Fruit fly (Drosophila melanogaster): ENCODE results near the gene CG15543.

Gene CG15543

DNA sequence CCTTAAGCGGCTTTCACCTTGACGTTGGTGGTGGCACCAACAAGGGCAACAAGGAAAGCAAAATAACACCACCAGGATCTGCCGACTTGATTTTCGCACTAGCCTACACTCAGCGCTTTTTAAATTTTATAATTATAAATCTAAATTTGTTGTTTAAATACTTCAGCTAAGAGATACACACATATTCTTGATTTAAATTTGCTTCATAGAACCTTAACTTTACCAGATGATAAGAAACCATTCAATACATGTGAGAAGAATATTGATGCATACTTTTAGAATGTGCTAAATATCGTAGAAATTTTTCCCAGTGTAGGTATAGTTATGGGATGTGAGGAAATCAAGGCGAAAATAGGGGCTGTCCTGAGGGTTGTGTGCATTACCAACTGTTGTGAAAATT lies 9.6 kb upstream of the CG15543 start:
- TF ChIP-seq psq (optimal IDR thresholded peaks at IDR 0.05) (no peak), h (optimal IDR thresholded peaks at IDR 0.05) (no peak), insv (optimal IDR thresholded peaks at IDR 0.05) (no peak), Sin3A (optimal IDR thresholded peaks at IDR 0.05) (no peak), ttk (optimal IDR thresholded peaks at IDR 0.05) (no peak), Myc (optimal IDR thresholded peaks at IDR 0.05) (no peak)

DNA sequence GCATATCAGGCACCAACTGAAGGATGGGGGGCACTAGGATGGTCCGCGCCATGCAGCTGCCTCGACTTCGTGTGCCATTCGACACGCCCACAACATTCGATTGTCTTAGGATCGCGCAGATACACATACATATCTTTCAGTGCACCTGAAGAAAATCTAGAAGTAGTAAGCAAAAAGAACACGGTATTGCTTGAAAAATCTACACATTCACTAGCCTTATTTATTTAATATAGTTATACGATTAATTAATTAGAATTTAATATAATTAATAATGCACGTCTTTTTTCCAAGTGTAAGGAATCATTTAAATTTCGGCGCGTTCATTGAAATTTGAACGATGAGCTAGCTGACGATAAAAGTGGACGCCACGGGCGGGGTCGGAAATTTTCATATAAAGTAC lies 8.1 kb upstream of the CG15543 start:
- TF ChIP-seq insv (optimal IDR thresholded peaks at IDR 0.05) (no peak), h (optimal IDR thresholded peaks at IDR 0.05) (no peak), ttk (optimal IDR thresholded peaks at IDR 0.05) (no peak), psq (optimal IDR thresholded peaks at IDR 0.05) (no peak), Sin3A (optimal IDR thresholded peaks at IDR 0.05) (no peak), Myc (optimal IDR thresholded peaks at IDR 0.05) (no peak)

DNA sequence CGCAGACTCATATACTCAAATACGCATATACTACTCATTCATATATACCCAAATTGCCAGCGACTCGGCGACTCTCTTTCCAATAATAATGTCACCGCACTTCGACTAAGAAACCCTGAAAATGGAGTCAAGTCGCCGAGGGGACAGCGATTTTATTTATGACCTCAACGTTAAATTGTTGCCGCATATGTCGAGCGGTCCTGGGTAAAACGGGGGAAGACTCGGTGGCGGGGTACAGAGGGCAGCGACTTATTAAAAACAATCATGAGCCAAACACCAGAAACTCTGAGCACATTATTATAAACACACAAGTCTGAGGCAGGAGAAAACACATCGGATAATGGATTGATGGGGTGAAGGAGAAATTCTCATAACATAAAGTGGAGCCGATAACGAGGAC lies 7.6 kb upstream of the CG15543 start:
- TF ChIP-seq psq (optimal IDR thresholded peaks at IDR 0.05), result no peak
- no peak for TF ChIP-seq h (optimal IDR thresholded peaks at IDR 0.05)
- no peak for TF ChIP-seq ttk (optimal IDR thresholded peaks at IDR 0.05)
- TF ChIP-seq Sin3A (optimal IDR thresholded peaks at IDR 0.05), result no peak
- TF ChIP-seq Myc (optimal IDR thresholded peaks at IDR 0.05), result no peak
- TF ChIP-seq insv (optimal IDR thresholded peaks at IDR 0.05), result no peak

- TF ChIP-seq ttk (optimal IDR thresholded peaks at IDR 0.05) (no peak), Myc (optimal IDR thresholded peaks at IDR 0.05) (no peak), Sin3A (optimal IDR thresholded peaks at IDR 0.05) (no peak), insv (optimal IDR thresholded peaks at IDR 0.05) (no peak), h (optimal IDR thresholded peaks at IDR 0.05) (no peak)
Measured at dm6 chr3R:30741371-30741770, 1.3 kb upstream of the CG15543 start.

DNA sequence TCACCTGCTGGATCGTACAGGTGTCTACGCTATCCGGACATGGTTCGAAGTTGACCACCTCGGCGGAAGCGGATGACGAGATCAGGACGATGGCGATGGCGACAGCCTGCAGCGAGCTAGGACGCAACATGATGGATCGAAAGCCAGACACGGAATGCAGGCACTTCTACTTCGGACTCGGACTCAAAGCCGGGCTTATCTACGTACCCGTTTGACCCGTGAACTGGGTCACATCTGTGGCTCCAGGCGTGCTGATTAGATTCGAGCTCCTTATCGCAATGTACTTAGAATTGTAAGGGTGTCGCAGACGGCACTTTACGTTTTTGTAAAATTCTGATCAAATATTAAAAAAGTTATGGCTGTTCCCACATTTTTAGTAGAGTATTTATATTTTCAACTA lies 2.4 kb downstream of the CG15543 start, which contains the start of gene Npc2g:
Npc2g (minus strand) TSS at position 160 of the 400 bp plus-strand sequence.
- TF ChIP-seq insv (optimal IDR thresholded peaks at IDR 0.05) (no peak), psq (optimal IDR thresholded peaks at IDR 0.05) (no peak), ttk (optimal IDR thresholded peaks at IDR 0.05) (no peak), Myc (optimal IDR thresholded peaks at IDR 0.05) (no peak), Sin3A (optimal IDR thresholded peaks at IDR 0.05) (no peak), h (optimal IDR thresholded peaks at IDR 0.05) (no peak)

DNA sequence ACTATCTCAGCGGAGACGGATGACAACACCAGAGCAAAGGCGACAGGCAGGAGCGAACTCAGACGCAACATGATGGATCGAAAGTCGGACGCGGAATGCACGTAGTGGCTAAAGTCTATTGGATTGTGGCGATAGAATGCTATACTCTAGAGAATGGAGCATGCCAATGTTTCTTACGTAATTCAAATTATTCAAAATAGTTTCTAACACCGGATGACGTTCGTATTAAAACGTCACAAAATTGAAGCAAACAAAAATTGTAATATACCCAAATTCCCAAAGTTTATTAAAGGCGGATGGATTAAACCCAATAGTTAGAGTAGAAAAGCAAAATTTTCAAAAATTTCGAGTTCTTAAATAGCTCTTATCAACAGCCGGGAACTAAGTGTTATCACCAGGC lies 3.5 kb downstream of the CG15543 start, which contains the start of gene Npc2h:
Npc2h (minus strand) TSS at position 101 of the 400 bp plus-strand sequence.
- TF ChIP-seq ttk (optimal IDR thresholded peaks at IDR 0.05), result no peak

DNA sequence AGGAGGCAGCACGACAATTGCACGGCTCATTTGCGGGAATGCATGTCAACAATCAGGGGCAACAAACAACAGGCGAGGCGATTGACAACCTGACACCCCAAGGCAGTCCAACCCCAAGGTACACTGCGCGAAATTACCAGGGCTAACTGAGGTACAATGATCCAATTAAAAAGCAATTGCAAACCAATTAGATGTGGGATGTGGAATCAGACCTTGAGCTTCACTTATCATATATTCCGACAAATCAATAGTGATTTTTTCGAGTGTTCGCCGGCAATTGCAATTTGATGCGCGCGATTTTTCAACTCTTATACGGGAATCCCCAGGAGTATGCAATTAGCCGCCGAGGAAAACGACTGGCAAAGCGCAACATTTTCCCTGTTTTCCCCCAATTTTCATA lies 4.4 kb downstream of the CG15543 start:
- TF ChIP-seq Sin3A (optimal IDR thresholded peaks at IDR 0.05), result no peak
- no peak for TF ChIP-seq insv (optimal IDR thresholded peaks at IDR 0.05)
- no peak for TF ChIP-seq psq (optimal IDR thresholded peaks at IDR 0.05)
- TF ChIP-seq h (optimal IDR thresholded peaks at IDR 0.05), result no peak
- no peak for TF ChIP-seq Myc (optimal IDR thresholded peaks at IDR 0.05)
- TF ChIP-seq ttk (optimal IDR thresholded peaks at IDR 0.05), result no peak

dm6 chr3R:30750898-30751297 lies 8.2 kb downstream of the CG15543 start:
- TF ChIP-seq h (optimal IDR thresholded peaks at IDR 0.05), result no peak
- TF ChIP-seq Sin3A (optimal IDR thresholded peaks at IDR 0.05), result no peak
- TF ChIP-seq insv (optimal IDR thresholded peaks at IDR 0.05), result no peak
- no peak for TF ChIP-seq ttk (optimal IDR thresholded peaks at IDR 0.05)
- no peak for TF ChIP-seq psq (optimal IDR thresholded peaks at IDR 0.05)
- no peak for TF ChIP-seq Myc (optimal IDR thresholded peaks at IDR 0.05)

dm6 chr3R:30754488-30755223 lies 12.0 kb downstream of the CG15543 start:
- TF ChIP-seq Myc (optimal IDR thresholded peaks at IDR 0.05), result no peak
- no peak for TF ChIP-seq psq (optimal IDR thresholded peaks at IDR 0.05)
- TF ChIP-seq Sin3A (optimal IDR thresholded peaks at IDR 0.05), result no peak
- TF ChIP-seq insv (optimal IDR thresholded peaks at IDR 0.05), result no peak
- no peak for TF ChIP-seq h (optimal IDR thresholded peaks at IDR 0.05)
- no peak for TF ChIP-seq ttk (optimal IDR thresholded peaks at IDR 0.05)

DNA sequence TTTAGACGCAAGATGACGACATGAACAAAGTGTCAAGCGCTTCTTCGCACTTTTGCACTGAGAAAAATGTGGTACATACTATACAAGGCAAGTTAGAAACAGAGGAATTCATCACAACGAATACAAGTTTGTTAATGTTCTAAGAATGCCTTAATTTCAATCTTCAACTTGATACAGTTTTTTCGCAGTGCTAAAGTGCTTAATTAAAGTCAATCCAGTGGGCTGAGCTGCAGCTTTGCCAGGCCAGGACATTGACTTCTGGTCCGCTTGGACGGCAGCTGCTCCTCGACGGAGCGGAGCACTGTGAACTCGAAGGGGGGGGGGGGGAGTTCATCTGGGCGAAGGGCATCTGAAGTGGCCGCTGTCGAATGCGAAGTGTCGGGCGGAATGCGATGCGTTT lies 13.5 kb downstream of the CG15543 start:
- TF ChIP-seq psq (optimal IDR thresholded peaks at IDR 0.05) (no peak), h (optimal IDR thresholded peaks at IDR 0.05) (no peak), insv (optimal IDR thresholded peaks at IDR 0.05) (no peak), ttk (optimal IDR thresholded peaks at IDR 0.05) (no peak), Sin3A (optimal IDR thresholded peaks at IDR 0.05) (no peak), Myc (optimal IDR thresholded peaks at IDR 0.05) (no peak)

DNA sequence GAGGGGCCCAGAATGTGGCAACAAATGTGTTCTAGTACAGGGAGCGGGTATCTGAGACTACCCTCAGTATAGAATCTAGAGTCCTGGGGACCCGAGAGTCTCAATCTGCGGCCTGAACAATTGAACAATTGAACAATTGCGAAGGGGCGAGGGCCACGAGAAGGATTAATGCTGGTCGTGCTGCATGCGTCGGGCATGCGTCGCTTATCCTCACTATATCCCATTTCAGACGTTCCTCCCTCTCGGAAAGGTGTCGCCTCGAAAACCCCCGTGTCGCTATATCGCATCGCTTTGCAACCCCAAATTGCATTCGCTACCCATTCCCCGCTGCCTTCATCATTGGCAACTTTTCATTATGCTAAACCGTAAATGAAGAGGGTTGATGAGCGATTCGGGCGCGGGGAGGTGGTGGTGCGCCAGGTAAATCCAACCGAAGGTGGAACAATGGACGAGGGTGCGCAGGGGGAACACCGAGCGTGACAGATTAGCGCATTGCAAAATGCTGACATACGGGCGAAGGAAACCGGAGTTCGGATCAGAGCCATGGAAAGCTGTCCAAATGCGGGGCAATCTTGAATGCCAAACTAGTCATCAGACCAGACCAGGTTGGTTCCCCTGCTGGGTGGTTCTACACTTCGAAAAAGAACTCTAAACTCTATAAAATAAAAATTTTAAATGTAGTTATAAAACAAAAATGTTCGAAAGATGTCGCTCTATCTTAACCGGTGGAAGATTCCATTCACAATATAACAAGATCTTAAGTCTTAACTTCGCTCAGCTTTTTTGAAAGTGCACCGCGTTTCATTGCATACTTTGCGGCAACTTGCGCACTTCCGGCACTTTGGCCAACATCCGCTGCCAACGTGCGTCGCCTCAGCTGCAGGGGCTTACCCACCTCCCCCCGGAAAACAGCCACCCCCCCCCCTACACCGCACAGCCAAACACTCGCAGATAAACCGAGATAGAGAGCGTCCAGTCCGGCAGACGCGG lies 16.3 kb downstream of the CG15543 start:
- no peak for TF ChIP-seq ttk (optimal IDR thresholded peaks at IDR 0.05)
- no peak for TF ChIP-seq Myc (optimal IDR thresholded peaks at IDR 0.05)
- no peak for TF ChIP-seq psq (optimal IDR thresholded peaks at IDR 0.05)
- TF ChIP-seq insv (optimal IDR thresholded peaks at IDR 0.05), result no peak
- TF ChIP-seq h (optimal IDR thresholded peaks at IDR 0.05), result no peak
- TF ChIP-seq Sin3A (optimal IDR thresholded peaks at IDR 0.05), result no peak

dm6 chr3R:30761140-30761539 lies 18.5 kb downstream of the CG15543 start:
- no peak for TF ChIP-seq insv (optimal IDR thresholded peaks at IDR 0.05)
- no peak for TF ChIP-seq psq (optimal IDR thresholded peaks at IDR 0.05)
- TF ChIP-seq Myc (optimal IDR thresholded peaks at IDR 0.05), result no peak
- TF ChIP-seq Sin3A (optimal IDR thresholded peaks at IDR 0.05), result no peak
- TF ChIP-seq ttk (optimal IDR thresholded peaks at IDR 0.05), result no peak
- TF ChIP-seq h (optimal IDR thresholded peaks at IDR 0.05), result no peak
